Worm (Caenorhabditis elegans): ENCODE data around the gene C02H6.3.

ce11 chrV:7399202-7399601 is 11.5 kb upstream of the C02H6.3 start, which contains the start of gene gst-41:
- TF ChIP-seq ama-1 (optimal IDR thresholded peaks at IDR 0.05) (no peak), mdl-1 (tag; optimal IDR thresholded peaks at IDR 0.05) (no peak), egl-27 (tag; optimal IDR thresholded peaks at IDR 0.05) (no peak)
